Fruit fly (Drosophila melanogaster) whole organism, adult: ENCODE measurements around the gene Vha36-3.

ENCODE experiments used
- CG11617 ChIP-seq: fragments of 200-800 bp; sonication (Bioruptor generic); optimal IDR thresholded peaks from 2 replicates; lab custom pipeline; 2017; ENCODE audit warnings: mild to moderate bottlenecking, missing biosample characterization, missing genetic modification reagents, missing genetic modification characterization
- CG12768 ChIP-seq: fragments of 200-800 bp; sonication (Bioruptor generic); optimal IDR thresholded peaks from 2 replicates; lab custom pipeline; 2017; ENCODE audit warnings: missing biosample characterization, missing genetic modification characterization, mild to moderate bottlenecking, moderate library complexity, missing genetic modification reagents
- CG14711 ChIP-seq: fragments of 200-800 bp; sonication (Bioruptor generic); optimal IDR thresholded peaks from 2 replicates; lab custom pipeline; 2018; ENCODE audit warnings: missing biosample characterization, mild to moderate bottlenecking, missing genetic modification characterization, moderate library complexity
- CG1620 ChIP-seq: fragments of 200-800 bp; sonication (Bioruptor generic); optimal IDR thresholded peaks from 2 replicates; lab custom pipeline; 2016; ENCODE audit warnings: missing biosample characterization, missing genetic modification characterization
- CG33017 ChIP-seq: fragments of 200-800 bp; sonication (Bioruptor generic); optimal IDR thresholded peaks from 2 replicates; lab custom pipeline; 2018; ENCODE audit warnings: missing biosample characterization, mild to moderate bottlenecking, missing genetic modification characterization, moderate library complexity
- CG5204 ChIP-seq: fragments of 200-800 bp; sonication (Bioruptor generic); optimal IDR thresholded peaks from 2 replicates; lab custom pipeline; 2016; ENCODE audit warnings: missing biosample characterization, missing genetic modification characterization
- CG7045 ChIP-seq: fragments of 200-800 bp; sonication (Bioruptor generic); optimal IDR thresholded peaks from 2 replicates; lab custom pipeline; 2017; ENCODE audit warnings: missing biosample characterization, mild to moderate bottlenecking, missing genetic modification characterization
- CG7101 ChIP-seq: fragments of 200-800 bp; sonication (Bioruptor generic); optimal IDR thresholded peaks from 2 replicates; lab custom pipeline; 2018; ENCODE audit warnings: missing biosample characterization, mild to moderate bottlenecking, missing genetic modification characterization, moderate library complexity
- Clk ChIP-seq: fragments of 200-800 bp; sonication (Bioruptor generic); optimal IDR thresholded peaks from 2 replicates; lab custom pipeline; 2017; ENCODE audit warnings: missing biosample characterization, missing genetic modification characterization
- Crg-1 ChIP-seq: fragments of 200-800 bp; sonication (Bioruptor generic); optimal IDR thresholded peaks from 2 replicates; lab custom pipeline; 2016; ENCODE audit warnings: missing biosample characterization, missing genetic modification characterization
- Hr96 ChIP-seq: fragments of 200-800 bp; sonication (Bioruptor generic); optimal IDR thresholded peaks from 2 replicates; lab custom pipeline; 2016; ENCODE audit warnings: missing biosample characterization, missing genetic modification characterization
- Mnt ChIP-seq: fragments of 200-800 bp; sonication (Bioruptor generic); optimal IDR thresholded peaks from 2 replicates; lab custom pipeline; 2016; ENCODE audit warnings: missing biosample characterization, mild to moderate bottlenecking, missing genetic modification characterization
- bab1 ChIP-seq: fragments of 200-800 bp; sonication (Bioruptor generic); optimal IDR thresholded peaks from 3 replicates; lab custom pipeline; 2019; ENCODE audit warnings: missing biosample characterization, mild to moderate bottlenecking, missing genetic modification characterization, moderate library complexity
- cic ChIP-seq: fragments of 200-800 bp; sonication (Bioruptor generic); optimal IDR thresholded peaks from 2 replicates; lab custom pipeline; 2017; ENCODE audit warnings: missing biosample characterization, mild to moderate bottlenecking, missing genetic modification characterization, moderate library complexity
- cnc ChIP-seq, 2 experiments: fragments of >200 bp; optimal IDR thresholded peaks; 2 replicates each; lab custom pipeline; 2017
- kay ChIP-seq: fragments of 200-800 bp; sonication (Bioruptor generic); peaks from one replicate; lab custom pipeline; 2016; ENCODE audit warnings: missing biosample characterization, missing genetic modification characterization, borderline replicate concordance
- ovo ChIP-seq: fragments of 200-800 bp; sonication (Bioruptor generic); optimal IDR thresholded peaks from 2 replicates; lab custom pipeline; 2016; ENCODE audit warnings: missing biosample characterization, missing genetic modification characterization
- pad ChIP-seq: fragments of 200-800 bp; sonication (Bioruptor generic); optimal IDR thresholded peaks from 3 replicates; lab custom pipeline; 2017; ENCODE audit warnings: missing biosample characterization, missing genetic modification characterization, mild to moderate bottlenecking, moderate library complexity, missing genetic modification reagents
- tj ChIP-seq: fragments of 200-800 bp; sonication (Bioruptor generic); optimal IDR thresholded peaks from 3 replicates; lab custom pipeline; 2017; ENCODE audit warnings: missing biosample characterization, mild to moderate bottlenecking, missing genetic modification characterization, moderate library complexity
- toe ChIP-seq: fragments of 200-800 bp; sonication (Bioruptor generic); optimal IDR thresholded peaks from 2 replicates; lab custom pipeline; 2016; ENCODE audit warnings: missing biosample characterization, missing genetic modification characterization

The Vha36-3 gene

DNA sequence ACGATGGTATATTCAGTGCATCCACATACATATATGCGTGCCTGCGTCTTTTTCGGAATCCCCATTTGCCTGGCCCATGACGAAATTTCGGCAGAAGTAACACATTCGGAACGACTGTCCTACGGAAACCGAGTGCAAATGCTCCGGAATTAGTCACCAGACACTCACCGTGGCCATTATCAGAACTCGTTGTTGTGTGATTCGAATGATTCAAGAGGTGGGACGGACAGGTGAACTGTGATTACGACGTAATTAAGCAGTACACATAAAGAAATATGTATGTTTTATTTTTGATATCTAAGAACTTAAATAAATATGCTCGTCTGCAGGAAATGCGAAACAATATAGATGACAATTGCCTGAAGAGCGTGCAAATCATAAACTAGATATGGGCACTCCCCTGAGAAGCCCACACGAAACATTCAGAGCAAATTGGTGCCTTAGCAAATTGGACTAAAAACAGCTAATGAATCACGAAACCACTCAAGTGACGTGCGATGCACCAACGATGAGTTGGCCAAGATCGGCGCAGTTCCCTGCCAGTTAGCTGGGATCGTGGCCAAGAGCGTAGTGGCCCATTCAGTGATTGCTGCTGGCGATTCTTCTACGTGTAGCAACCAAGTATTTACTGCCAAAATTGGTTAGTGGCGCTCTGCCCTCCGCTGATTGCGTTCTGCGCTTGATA is 11.1 kb upstream of the Vha36-3 start:
- TF ChIP-seq CG7045 (GFP tag; lab: Kevin White, UChicago) (no peak), CG12768 (GFP tag; lab: Kevin White, UChicago) (no peak), CG14711 (no peak), kay (GFP tag; lab: Kevin White, UChicago) (peak; percentile 88), Crg-1 (GFP tag; lab: Kevin White, UChicago) (no peak), bab1 (no peak), Clk (GFP tag; lab: Kevin White, UChicago) (no peak), cic (GFP tag; lab: Kevin White, UChicago) (peak; percentile 52), Hr96 (peak; percentile 61), CG7101 (tag; lab: Kevin White, UChicago) (peak; percentile 42), CG5204 (GFP tag; lab: Kevin White, UChicago) (peak; percentile 45), pad (GFP tag; lab: Kevin White, UChicago) (peak; percentile 37), cnc (optimal IDR thresholded peaks at IDR 0.05; lab: Kevin White, UChicago) (no peak), CG33017 (no peak), CG11617 (GFP tag; lab: Kevin White, UChicago) (peak; percentile 69), CG1620 (GFP tag; lab: Kevin White, UChicago) (no peak), toe (peak; percentile 16), ovo (GFP tag; lab: Kevin White, UChicago) (no peak), Mnt (no peak), tj (GFP tag; lab: Kevin White, UChicago) (peak; percentile 9)

DNA sequence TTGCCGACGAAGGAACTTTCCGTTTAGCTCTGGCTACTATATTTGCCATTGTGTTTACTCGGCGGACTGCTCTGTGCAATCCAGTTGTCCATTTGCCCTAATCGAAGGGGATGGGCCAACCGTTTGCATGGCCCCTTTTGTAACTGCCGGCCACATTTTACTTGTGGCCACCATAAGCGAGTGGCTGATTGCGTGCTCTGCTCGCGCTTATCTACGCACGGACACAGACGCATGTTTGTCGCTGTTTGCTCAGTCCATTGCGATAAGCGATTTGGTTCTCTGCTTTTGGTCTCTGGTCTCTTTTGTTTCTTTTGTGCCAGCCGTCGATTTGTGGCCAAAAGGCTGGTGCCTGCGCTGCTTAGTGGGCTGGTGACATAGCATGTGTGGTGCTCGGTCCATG is 10.2 kb upstream of the Vha36-3 start:
- TF ChIP-seq CG7045 (GFP tag; lab: Kevin White, UChicago) (no peak), pad (GFP tag; lab: Kevin White, UChicago) (no peak), kay (GFP tag; lab: Kevin White, UChicago) (no peak), toe (no peak), Mnt (no peak), CG33017 (no peak), Clk (GFP tag; lab: Kevin White, UChicago) (no peak), Crg-1 (GFP tag; lab: Kevin White, UChicago) (no peak), CG7101 (tag; lab: Kevin White, UChicago) (no peak)

DNA sequence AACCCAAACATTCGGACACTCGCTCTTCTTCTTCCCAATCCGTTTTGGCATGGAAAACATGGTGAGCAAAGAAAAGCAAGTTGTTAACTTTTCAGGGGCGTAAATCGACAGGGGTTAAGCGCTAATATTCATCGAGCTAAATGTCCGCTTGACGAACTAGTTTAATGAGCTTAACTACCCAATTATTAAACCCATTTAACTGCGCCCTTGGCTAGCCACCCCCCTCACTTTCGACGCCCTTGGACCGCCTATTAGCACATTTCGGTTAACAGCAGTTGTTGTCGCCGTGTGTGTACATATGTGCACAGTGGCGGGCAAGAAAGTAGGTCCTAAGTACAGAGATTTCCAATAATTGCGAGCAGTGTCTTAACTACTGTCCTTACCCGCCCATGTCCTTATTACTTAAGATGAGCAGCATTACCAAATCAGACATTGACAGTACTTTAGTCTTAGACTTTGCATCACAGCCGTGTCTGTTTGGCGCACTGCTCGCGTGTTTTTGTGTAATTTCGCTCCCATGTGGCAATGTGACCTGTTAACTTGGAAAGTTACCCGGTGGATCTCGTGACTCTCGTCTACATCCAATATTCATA is 9.2 kb upstream of the Vha36-3 start:
- TF ChIP-seq CG1620 (GFP tag; lab: Kevin White, UChicago) (peak; percentile 60), Mnt (peak; percentile 54), CG33017 (peak; percentile 88), CG11617 (GFP tag; lab: Kevin White, UChicago) (peak; percentile 54), CG12768 (GFP tag; lab: Kevin White, UChicago) (peak; percentile 84), tj (GFP tag; lab: Kevin White, UChicago) (peak; percentile 31), ovo (GFP tag; lab: Kevin White, UChicago) (no peak), kay (GFP tag; lab: Kevin White, UChicago) (no peak), Hr96 (peak; percentile 69), pad (GFP tag; lab: Kevin White, UChicago) (peak; percentile 65), CG5204 (GFP tag; lab: Kevin White, UChicago) (peak; percentile 24), toe (no peak), CG7101 (tag; lab: Kevin White, UChicago) (peak; percentile 92), Crg-1 (GFP tag; lab: Kevin White, UChicago) (peak; percentile 75), Clk (GFP tag; lab: Kevin White, UChicago) (peak; percentile 50), CG7045 (GFP tag; lab: Kevin White, UChicago) (peak; percentile 70), bab1 (peak; percentile 93), CG14711 (peak; percentile 85), cnc (optimal IDR thresholded peaks at IDR 0.05; lab: Kevin White, UChicago) (no peak), cic (GFP tag; lab: Kevin White, UChicago) (peak; percentile 35)

DNA sequence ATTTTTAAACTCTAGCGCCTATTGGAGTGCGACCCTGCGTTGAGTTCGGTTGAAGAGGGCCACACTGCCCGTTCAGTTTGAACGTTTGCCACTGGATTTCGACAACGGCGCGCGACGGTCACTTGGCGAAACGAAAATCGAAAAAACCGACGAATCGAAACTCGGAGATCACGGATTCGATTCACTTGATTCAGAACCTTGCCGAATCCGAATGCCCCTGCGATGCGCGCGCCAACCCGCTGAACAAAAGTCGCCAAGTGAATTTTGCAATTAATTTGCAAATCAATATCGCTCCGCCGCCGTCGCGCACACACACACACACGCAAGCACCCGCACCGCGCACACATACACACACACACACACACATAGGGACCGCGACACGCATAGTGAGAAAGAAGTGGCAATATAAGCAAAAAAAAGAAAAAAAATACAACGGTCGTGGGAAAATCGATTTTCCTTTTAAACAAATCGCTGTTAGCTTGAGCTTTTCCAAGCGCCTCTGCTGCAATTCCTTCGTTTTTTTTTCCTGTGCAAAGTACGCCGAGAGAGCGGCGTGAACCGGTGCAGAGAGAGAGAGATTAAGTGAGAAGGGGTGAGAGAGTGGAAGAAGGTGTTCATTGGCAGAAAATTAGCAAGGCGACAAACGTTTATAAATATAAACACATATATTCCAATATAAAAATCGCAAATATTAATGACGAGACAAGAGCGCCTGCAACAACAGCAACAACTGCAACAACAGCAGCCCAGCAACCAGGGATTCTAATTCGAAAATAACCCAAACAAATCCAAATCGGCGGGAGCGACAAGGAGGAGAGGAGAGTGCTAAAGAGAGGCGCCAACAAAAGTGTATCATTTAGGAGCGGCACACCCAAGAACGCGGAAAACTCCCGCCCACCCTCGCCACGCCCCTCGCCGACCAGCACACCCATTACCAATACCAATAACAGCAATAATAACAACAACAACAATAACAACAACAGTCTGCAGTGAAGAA is 8.4 kb upstream of the Vha36-3 start, which contains the start of gene egh:
egh (plus strand) TSS at position 89 of the 997 bp plus-strand sequence.
- TF ChIP-seq pad (GFP tag; lab: Kevin White, UChicago) (no peak), ovo (GFP tag; lab: Kevin White, UChicago) (peak; percentile 10), cnc (optimal IDR thresholded peaks at IDR 0.05; lab: Kevin White, UChicago) (no peak), Hr96 (peak; percentile 38), Mnt (peak; percentile 60), CG5204 (GFP tag; lab: Kevin White, UChicago) (no peak), Clk (GFP tag; lab: Kevin White, UChicago) (no peak), tj (GFP tag; lab: Kevin White, UChicago) (peak; percentile 47), bab1 (peak; percentile 57), CG12768 (GFP tag; lab: Kevin White, UChicago) (peak; percentile 1), CG7045 (GFP tag; lab: Kevin White, UChicago) (peak; percentile 2), CG33017 (no peak), CG7101 (tag; lab: Kevin White, UChicago) (peak; percentile 51), CG1620 (GFP tag; lab: Kevin White, UChicago) (peak; percentile 43), toe (peak; percentile 2), CG11617 (GFP tag; lab: Kevin White, UChicago) (peak; percentile 55), kay (GFP tag; lab: Kevin White, UChicago) (no peak), cic (GFP tag; lab: Kevin White, UChicago) (no peak), CG14711 (peak; percentile 17), Crg-1 (GFP tag; lab: Kevin White, UChicago) (no peak)
